Fruit fly (Drosophila melanogaster): Measurements from ENCODE around the gene CG12725.

CG12725 gene

DNA sequence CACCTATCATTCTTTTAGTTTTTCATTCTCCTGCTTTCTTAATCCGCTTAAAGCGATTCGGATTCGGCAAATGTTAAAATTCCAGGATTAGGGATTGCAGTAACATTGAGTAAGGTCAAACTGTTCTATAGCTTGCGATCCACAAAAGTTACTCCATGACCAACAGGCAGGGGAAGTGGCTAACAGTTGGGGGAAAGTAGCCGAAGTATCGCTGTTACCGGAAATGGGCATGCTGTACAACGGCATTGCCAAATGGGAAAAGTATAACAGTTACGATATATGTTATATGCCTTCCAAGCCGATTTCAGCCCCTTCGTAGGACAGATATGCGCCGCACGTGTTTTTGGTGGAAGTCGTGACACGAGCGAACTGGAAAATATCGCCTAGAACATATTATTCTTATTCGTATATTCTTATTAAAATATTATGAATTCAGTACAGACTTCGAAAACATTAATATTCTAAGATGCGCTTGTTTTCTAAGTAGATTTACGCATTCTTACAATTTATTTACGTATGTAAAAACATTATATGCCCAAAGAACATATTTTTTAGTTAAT lies 44.3 kb downstream of the CG12725 start (continued):
- peak; percentile 50; the same call in 1 of the 2 replicates for TF ChIP-seq nerfin-2 (GFP tag; IDR thresholded peaks at IDR 0.05; ENCODE audit: partially characterized antibody)
- TF ChIP-seq CG42726 (GFP tag; IDR thresholded peaks at IDR 0.05; ENCODE audit: partially characterized antibody), result peak; percentile 50; the same call in 1 of the 2 replicates
